Worm (Caenorhabditis elegans) whole organism, mixed stage, embryonic: ENCODE results near the gene ldp-1.

Experiments
- M03D4.4 ChIP-seq: sonication (generic microtip); optimal IDR thresholded peaks from 2 replicates; lab custom pipeline; 2017; ENCODE audit warnings: mild to moderate bottlenecking, missing genetic modification characterization, missing compliant biosample characterization
- bed-3 ChIP-seq: fragments of 200-800 bp; sonication (Bioruptor generic); optimal IDR thresholded peaks from 3 replicates; lab custom pipeline; 2018; ENCODE audit warnings: mild to moderate bottlenecking, missing genetic modification characterization, moderate library complexity, missing compliant biosample characterization
- blmp-1 ChIP-seq: fragments of 150-350 bp; optimal IDR thresholded peaks from 2 replicates; lab custom pipeline; 2014; ENCODE audit warnings: missing biosample characterization, missing genetic modification characterization
- ceh-43 ChIP-seq: fragments of 200-800 bp; sonication (Bioruptor generic); optimal IDR thresholded peaks from 2 replicates; lab custom pipeline; 2018; ENCODE audit warnings: mild to moderate bottlenecking, missing genetic modification characterization, moderate library complexity, missing compliant biosample characterization
- ceh-83 ChIP-seq: fragments of 200-800 bp; sonication (Bioruptor generic); optimal IDR thresholded peaks from 2 replicates; lab custom pipeline; 2018; ENCODE audit warnings: mild to moderate bottlenecking, missing genetic modification characterization, missing compliant biosample characterization
- cnd-1 ChIP-seq: fragments of 200-800 bp; sonication (Bioruptor generic); optimal IDR thresholded peaks from 2 replicates; lab custom pipeline; 2018; ENCODE audit warnings: mild to moderate bottlenecking, missing genetic modification characterization, missing compliant biosample characterization
- elt-3 ChIP-seq: fragments of 150-350 bp; optimal IDR thresholded peaks from 2 replicates; lab custom pipeline; 2014; ENCODE audit warnings: missing biosample characterization, missing genetic modification characterization
- flh-1 ChIP-seq: fragments of 200-800 bp; sonication (Bioruptor generic); optimal IDR thresholded peaks from 2 replicates; lab custom pipeline; 2018; ENCODE audit warnings: mild to moderate bottlenecking, missing genetic modification characterization, moderate library complexity, missing compliant biosample characterization
- ham-2 ChIP-seq: fragments of 200-800 bp; sonication (Bioruptor generic); optimal IDR thresholded peaks from 2 replicates; lab custom pipeline; 2018; ENCODE audit warnings: mild to moderate bottlenecking, missing genetic modification characterization, missing compliant biosample characterization
- hlh-1 ChIP-seq: fragments of 150-350 bp; optimal IDR thresholded peaks from 2 replicates; lab custom pipeline; 2014; ENCODE audit warnings: missing biosample characterization, missing genetic modification reagents, missing genetic modification characterization
- lin-13 ChIP-seq: fragments of 150-350 bp; optimal IDR thresholded peaks from 2 replicates; lab custom pipeline; 2014; ENCODE audit warnings: missing biosample characterization, missing genetic modification characterization
- lin-32 ChIP-seq: fragments of 200-800 bp; sonication (Bioruptor generic); optimal IDR thresholded peaks from 2 replicates; lab custom pipeline; 2018; ENCODE audit warnings: mild to moderate bottlenecking, missing genetic modification characterization, missing compliant biosample characterization
- lsy-2 ChIP-seq: fragments of 150-350 bp; optimal IDR thresholded peaks from 2 replicates; lab custom pipeline; 2014; ENCODE audit warnings: missing biosample characterization, missing genetic modification characterization
- mab-5 ChIP-seq: fragments of 150-350 bp; optimal IDR thresholded peaks from 2 replicates; lab custom pipeline; 2014; ENCODE audit warnings: missing biosample characterization, missing genetic modification characterization
- mep-1 ChIP-seq: fragments of 150-350 bp; optimal IDR thresholded peaks from 2 replicates; lab custom pipeline; 2017; ENCODE audit warnings: missing biosample characterization, missing genetic modification reagents, missing genetic modification characterization, inconsistent platforms
- mls-2 ChIP-seq: sonication (generic microtip); optimal IDR thresholded peaks from 2 replicates; lab custom pipeline; 2016; ENCODE audit warnings: mild to moderate bottlenecking, missing genetic modification characterization, moderate library complexity, missing compliant biosample characterization
- nhr-12 ChIP-seq: fragments of 150-350 bp; optimal IDR thresholded peaks from 2 replicates; lab custom pipeline; 2014; ENCODE audit warnings: missing biosample characterization, missing genetic modification characterization
- nhr-2 ChIP-seq: fragments of 150-350 bp; optimal IDR thresholded peaks from 2 replicates; lab custom pipeline; 2014; ENCODE audit warnings: missing biosample characterization, missing genetic modification characterization
- nhr-237 ChIP-seq: fragments of 150-350 bp; optimal IDR thresholded peaks from 2 replicates; lab custom pipeline; 2014; ENCODE audit warnings: missing biosample characterization, missing genetic modification characterization
- nhr-28 ChIP-seq: fragments of 150-350 bp; optimal IDR thresholded peaks from 2 replicates; lab custom pipeline; 2014; ENCODE audit warnings: missing biosample characterization, missing genetic modification characterization
- nhr-76 ChIP-seq: sonication (generic microtip); optimal IDR thresholded peaks from 2 replicates; lab custom pipeline; 2017; ENCODE audit warnings: missing biosample characterization, missing genetic modification characterization
- snpc-4 ChIP-seq: fragments of 150-350 bp; optimal IDR thresholded peaks from 2 replicates; lab custom pipeline; 2014; ENCODE audit warnings: missing biosample characterization, missing genetic modification characterization
- sptf-1 ChIP-seq: sonication (generic microtip); optimal IDR thresholded peaks from 2 replicates; lab custom pipeline; 2017; ENCODE audit warnings: mild to moderate bottlenecking, missing genetic modification characterization, moderate library complexity, missing compliant biosample characterization
- tbx-8 ChIP-seq: fragments of 200-800 bp; sonication (Bioruptor generic); optimal IDR thresholded peaks from 2 replicates; lab custom pipeline; 2018; ENCODE audit warnings: mild to moderate bottlenecking, missing genetic modification characterization, moderate library complexity, missing compliant biosample characterization
- unc-120 ChIP-seq: sonication (generic microtip); optimal IDR thresholded peaks from 2 replicates; lab custom pipeline; 2017; ENCODE audit warnings: missing genetic modification characterization, missing compliant biosample characterization; ENCODE audit not compliant: poor library complexity, severe bottlenecking
- unc-39 ChIP-seq: fragments of 150-350 bp; optimal IDR thresholded peaks from 2 replicates; lab custom pipeline; 2014; ENCODE audit warnings: missing biosample characterization, missing genetic modification characterization
- unc-62 ChIP-seq: fragments of 150-350 bp; optimal IDR thresholded peaks from 2 replicates; lab custom pipeline; 2014; ENCODE audit warnings: missing biosample characterization, missing genetic modification reagents, missing genetic modification characterization
- zip-8 ChIP-seq: fragments of 150-350 bp; optimal IDR thresholded peaks from 2 replicates; lab custom pipeline; 2014; ENCODE audit warnings: missing biosample characterization, missing genetic modification characterization
- ztf-11 ChIP-seq: fragments of 150-350 bp; optimal IDR thresholded peaks from 2 replicates; lab custom pipeline; 2014; ENCODE audit warnings: missing biosample characterization, missing genetic modification characterization

The ldp-1 gene

DNA sequence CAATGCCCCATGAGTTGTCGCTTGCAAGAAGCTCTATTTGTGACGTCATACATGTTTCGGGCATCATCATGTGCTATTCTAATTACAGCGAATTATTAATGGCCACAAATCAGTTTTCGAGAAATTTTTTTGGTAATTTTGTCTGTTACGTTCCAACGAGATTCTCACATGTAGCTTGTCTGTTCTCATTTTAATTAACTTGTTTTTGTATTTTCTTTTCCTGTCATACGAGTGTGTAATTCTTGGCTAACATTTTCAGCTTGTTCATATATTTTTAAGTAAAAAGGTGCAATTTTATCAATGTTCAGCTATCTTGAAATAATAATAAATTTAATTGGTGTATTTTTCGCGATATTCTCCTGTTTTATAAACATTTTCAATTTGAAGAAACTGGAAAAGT, 27.9 kb downstream of the ldp-1 start, which contains the start of gene srbc-21:
srbc-21 (plus strand) TSS at position 301 of the 400 bp plus-strand sequence.
- TF ChIP-seq zip-8 (tag; lab: Kevin White, UChicago) (peak; percentile 5), hlh-1 (no peak), unc-39 (tag; lab: Kevin White, UChicago) (no peak), sptf-1 (no peak), bed-3 (GFP tag; lab: Kevin White, UChicago) (no peak), lsy-2 (tag; lab: Kevin White, UChicago) (no peak)
- TF ChIP-seq, all 35 proteins: peak for 1

DNA sequence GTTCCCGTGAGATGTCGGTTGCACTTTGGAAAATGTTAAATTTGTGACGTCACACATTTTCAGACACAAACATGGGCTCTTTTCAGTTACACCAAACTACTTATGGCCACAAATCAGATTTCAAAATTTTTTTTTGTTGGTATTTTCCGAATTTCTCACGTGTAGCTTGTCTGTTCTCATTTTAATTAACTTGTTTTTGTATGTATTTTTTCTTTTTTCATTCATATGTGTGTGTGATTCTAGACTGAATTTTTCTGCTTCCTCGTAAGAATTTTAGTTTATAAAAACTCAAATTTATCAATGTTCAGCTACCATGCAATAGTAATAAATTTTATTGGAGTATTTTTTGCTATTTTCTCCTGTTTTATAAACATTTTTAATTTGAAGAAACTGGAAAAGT, 29.5 kb downstream of the ldp-1 start, which contains the start of gene srbc-22:
srbc-22 (plus strand) TSS at position 301 of the 400 bp plus-strand sequence.
- TF ChIP-seq zip-8 (tag; lab: Kevin White, UChicago) (peak; percentile 23), mls-2 (tag; lab: Kevin White, UChicago) (no peak), flh-1 (GFP tag; lab: Kevin White, UChicago) (no peak), nhr-28 (tag; lab: Kevin White, UChicago) (no peak), ceh-43 (GFP tag; lab: Kevin White, UChicago) (no peak), cnd-1 (tag; lab: Kevin White, UChicago) (no peak), M03D4.4 (tag; lab: Kevin White, UChicago) (no peak)

DNA sequence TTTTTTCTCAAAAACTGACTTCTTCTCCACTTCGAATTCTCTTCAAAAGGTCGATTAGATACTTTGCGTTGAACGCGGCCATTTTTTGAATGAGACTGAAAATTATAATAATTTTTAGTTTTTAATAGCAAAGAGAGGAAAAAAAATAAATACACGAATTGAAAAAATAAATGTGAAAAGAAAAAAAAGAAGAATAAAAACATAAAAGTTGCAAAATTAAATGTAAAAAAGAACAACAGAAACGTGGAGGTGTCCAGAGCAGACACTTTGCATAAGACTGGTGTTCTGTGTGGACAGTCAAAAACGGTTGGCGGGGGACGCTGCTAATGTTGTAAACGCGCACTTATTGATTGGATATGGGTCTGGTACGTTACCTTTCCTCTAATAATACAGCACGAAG, 32.0 kb downstream of the ldp-1 start, which contains the start of gene C45H4.14:
C45H4.14 (minus strand) TSS at position 101 of the 400 bp plus-strand sequence.
- TF ChIP-seq elt-3 (tag; lab: Kevin White, UChicago) (no peak), mls-2 (tag; lab: Kevin White, UChicago) (no peak), snpc-4 (tag; lab: Kevin White, UChicago) (no peak), mab-5 (tag; lab: Kevin White, UChicago) (no peak), blmp-1 (tag; lab: Kevin White, UChicago) (no peak), unc-62 (GFP tag; lab: Kevin White, UChicago) (no peak), ham-2 (GFP tag; lab: Kevin White, UChicago) (no peak), mep-1 (no peak), zip-8 (tag; lab: Kevin White, UChicago) (no peak), nhr-237 (tag; lab: Kevin White, UChicago) (no peak), ztf-11 (tag; lab: Kevin White, UChicago) (no peak), lin-32 (GFP tag; lab: Kevin White, UChicago) (no peak), lsy-2 (tag; lab: Kevin White, UChicago) (no peak), sptf-1 (no peak), ceh-43 (GFP tag; lab: Kevin White, UChicago) (no peak), M03D4.4 (tag; lab: Kevin White, UChicago) (no peak), ceh-83 (GFP tag; lab: Kevin White, UChicago) (no peak), nhr-76 (tag; lab: Kevin White, UChicago) (no peak), cnd-1 (tag; lab: Kevin White, UChicago) (no peak)

DNA sequence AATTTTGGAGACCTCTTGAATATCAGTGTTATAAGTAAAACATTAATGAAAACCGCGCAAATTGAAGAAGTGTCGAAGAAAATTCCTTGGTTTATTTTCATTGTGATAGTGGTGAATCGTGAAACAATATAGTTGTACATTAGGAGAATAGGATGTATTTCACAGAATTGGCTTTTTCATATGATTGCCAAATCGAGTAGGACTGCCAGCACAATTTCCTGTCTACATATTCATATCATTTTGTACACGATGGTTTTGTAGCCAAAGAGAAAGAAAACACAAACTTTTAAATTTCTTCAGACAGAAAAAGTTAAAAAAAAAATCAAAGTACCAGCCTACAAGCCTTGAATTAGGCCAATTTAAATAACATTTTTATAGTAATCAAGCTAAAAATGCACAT, 36.4 kb downstream of the ldp-1 start, which contains the start of gene str-255:
str-255 (minus strand) TSS at position 101 of the 400 bp plus-strand sequence.
- TF ChIP-seq flh-1 (GFP tag; lab: Kevin White, UChicago), result no peak
- TF ChIP-seq blmp-1 (tag; lab: Kevin White, UChicago), result no peak
- TF ChIP-seq nhr-2 (tag; lab: Kevin White, UChicago), result no peak
- no peak for TF ChIP-seq unc-62 (GFP tag; lab: Kevin White, UChicago)
- no peak for TF ChIP-seq elt-3 (tag; lab: Kevin White, UChicago)
- no peak for TF ChIP-seq hlh-1
- no peak for TF ChIP-seq unc-120 (tag; lab: Kevin White, UChicago)
- TF ChIP-seq unc-39 (tag; lab: Kevin White, UChicago), result no peak

DNA sequence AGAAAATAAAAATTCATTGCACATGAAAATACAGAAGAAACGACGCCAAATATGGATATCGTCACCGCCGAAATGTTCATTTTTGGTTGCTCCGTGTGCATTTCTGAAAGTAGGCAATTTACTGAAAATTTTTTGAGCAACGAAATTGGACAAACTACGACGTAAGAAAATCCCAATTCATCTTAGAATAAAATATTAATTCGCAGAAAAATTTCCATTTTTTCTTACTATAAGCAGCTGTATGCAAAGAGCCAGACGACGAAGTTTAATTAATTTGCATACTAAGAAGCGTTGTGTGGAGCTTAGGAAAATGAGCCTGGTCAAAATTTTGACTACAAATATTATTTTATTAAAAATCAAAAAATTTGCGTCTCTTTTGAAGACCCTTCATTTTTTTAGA, 39.3 kb downstream of the ldp-1 start, which contains the start of gene srbc-19:
srbc-19 (minus strand) TSS at position 101 of the 400 bp plus-strand sequence.
- TF ChIP-seq unc-62 (GFP tag; lab: Kevin White, UChicago) (no peak), mls-2 (tag; lab: Kevin White, UChicago) (no peak), blmp-1 (tag; lab: Kevin White, UChicago) (no peak), mab-5 (tag; lab: Kevin White, UChicago) (no peak), unc-120 (tag; lab: Kevin White, UChicago) (no peak), lsy-2 (tag; lab: Kevin White, UChicago) (no peak), tbx-8 (GFP tag; lab: Kevin White, UChicago) (no peak), nhr-237 (tag; lab: Kevin White, UChicago) (no peak), lin-13 (no peak), nhr-12 (tag; lab: Kevin White, UChicago) (no peak), lin-32 (GFP tag; lab: Kevin White, UChicago) (no peak), ham-2 (GFP tag; lab: Kevin White, UChicago) (no peak)
